Worm (Caenorhabditis elegans): ENCODE results near the gene twk-21.

Gene twk-21

DNA sequence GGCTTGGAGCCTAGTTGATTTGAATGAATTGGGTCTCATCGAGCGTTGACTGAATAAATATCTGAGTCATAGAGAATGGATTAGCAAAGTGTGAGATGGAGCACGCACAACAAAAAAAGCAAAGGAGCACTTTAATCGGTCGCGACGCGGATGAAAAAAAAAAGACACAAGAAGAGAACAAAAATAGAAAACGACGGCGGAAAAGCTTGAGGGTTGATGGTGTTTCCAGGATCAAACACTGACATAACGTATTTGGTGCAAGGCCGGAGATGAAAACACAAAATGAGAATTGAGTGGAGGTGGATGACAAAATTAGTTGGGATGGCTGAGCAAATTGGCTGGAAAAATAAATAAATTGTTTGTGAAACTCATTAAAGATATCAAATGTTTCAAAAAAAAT is 6.8 kb upstream of the twk-21 start, which contains the start of gene F52E10.4:
Gene F52E10.4, minus strand, starts transcription at position 101 of the 400 bp plus-strand sequence.
- no peak for TF ChIP-seq sox-4 (tag; optimal IDR thresholded peaks at IDR 0.05)
- TF ChIP-seq ceh-30 (tag; optimal IDR thresholded peaks at IDR 0.05) = no peak
- no peak for TF ChIP-seq hlh-15 (tag; optimal IDR thresholded peaks at IDR 0.05)
- no peak for TF ChIP-seq ceh-14 (tag; optimal IDR thresholded peaks at IDR 0.05)
- TF ChIP-seq tbx-7 (tag; optimal IDR thresholded peaks at IDR 0.05) = no peak
- TF ChIP-seq ceh-6 (GFP tag; optimal IDR thresholded peaks at IDR 0.05) = no peak
- no peak for TF ChIP-seq nfya-1 (tag; optimal IDR thresholded peaks at IDR 0.05)
- no peak for TF ChIP-seq hlh-30 (tag; optimal IDR thresholded peaks at IDR 0.05; ENCODE audit: insufficient read depth)
- no peak for TF ChIP-seq syd-9 (tag; optimal IDR thresholded peaks at IDR 0.05)
- TF ChIP-seq gmeb-2 (tag; optimal IDR thresholded peaks at IDR 0.05) = no peak
- no peak for TF ChIP-seq hlh-13 (GFP tag; optimal IDR thresholded peaks at IDR 0.05)
- TF ChIP-seq C08G9.2 (tag; optimal IDR thresholded peaks at IDR 0.05) = no peak
- TF ChIP-seq ceh-24 (tag; optimal IDR thresholded peaks at IDR 0.05) = no peak
- TF ChIP-seq rnt-1 (tag; optimal IDR thresholded peaks at IDR 0.05) = no peak

DNA sequence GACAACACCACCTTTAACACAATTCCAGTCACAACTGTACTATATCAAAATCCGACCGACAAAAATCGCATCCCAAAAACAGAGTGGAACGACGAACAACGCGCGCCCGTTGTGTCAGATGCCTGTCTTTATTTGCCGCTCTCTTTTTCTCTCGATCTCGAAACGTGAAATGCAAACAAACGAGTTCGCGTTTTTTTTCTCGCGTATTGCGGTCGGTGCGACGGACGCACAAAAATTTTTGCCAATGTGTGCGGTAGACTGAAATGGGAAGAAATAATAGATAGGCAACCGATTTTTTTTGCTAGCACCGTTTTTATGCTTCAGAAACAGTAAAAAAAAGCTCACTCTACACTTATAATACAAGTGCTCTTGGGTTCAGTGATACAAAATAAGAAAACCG is 2.6 kb upstream of the twk-21 start:
- no peak for TF ChIP-seq eyg-1 (tag; optimal IDR thresholded peaks at IDR 0.05)
- no peak for TF ChIP-seq gmeb-2 (tag; optimal IDR thresholded peaks at IDR 0.05)
- TF ChIP-seq che-1 (tag; optimal IDR thresholded peaks at IDR 0.05) = no peak
- TF ChIP-seq fkh-6 (tag; optimal IDR thresholded peaks at IDR 0.05) = no peak

DNA sequence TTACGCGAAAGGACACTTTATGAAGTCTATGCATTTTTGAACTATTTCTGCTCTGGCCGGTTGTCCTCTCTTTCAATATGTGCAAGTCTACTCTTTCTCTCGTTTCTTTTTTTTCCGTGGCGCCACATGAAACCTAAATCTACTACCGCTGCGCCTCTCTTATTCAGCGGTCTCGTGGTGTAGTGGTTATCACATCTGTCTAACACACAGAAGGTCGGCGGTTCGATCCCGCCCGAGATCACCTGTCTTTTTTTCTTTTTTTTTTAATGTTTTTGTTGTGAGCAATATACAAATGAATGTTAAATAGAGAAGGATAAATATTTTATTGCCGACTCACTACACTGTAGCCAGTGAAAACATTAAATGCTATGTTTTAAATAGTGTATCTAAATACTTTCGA is 1.5 kb upstream of the twk-21 start:
- TF ChIP-seq pha-4 (tag; optimal IDR thresholded peaks at IDR 0.05) (no peak), hlh-8 (tag; optimal IDR thresholded peaks at IDR 0.05) (peak; percentile 3), ceh-18 (tag; optimal IDR thresholded peaks at IDR 0.05) (peak; percentile 59), tbx-7 (tag; optimal IDR thresholded peaks at IDR 0.05) (no peak), unc-55 (GFP tag; optimal IDR thresholded peaks at IDR 0.05) (no peak), nhr-11 (tag; optimal IDR thresholded peaks at IDR 0.05) (no peak), unc-86 (tag; optimal IDR thresholded peaks at IDR 0.05) (no peak), pat-9 (tag; optimal IDR thresholded peaks at IDR 0.05) (no peak), ceh-14 (tag; optimal IDR thresholded peaks at IDR 0.05) (peak; percentile 21), C38D4.7 (GFP tag; optimal IDR thresholded peaks at IDR 0.05) (peak; percentile 7), pax-1 (tag; optimal IDR thresholded peaks at IDR 0.05) (no peak), hlh-13 (GFP tag; optimal IDR thresholded peaks at IDR 0.05) (no peak), nfya-1 (tag; optimal IDR thresholded peaks at IDR 0.05) (peak; percentile 29), pag-3 (tag; optimal IDR thresholded peaks at IDR 0.05; ENCODE audit: borderline replicate concordance) (no peak), unc-3 (GFP tag; conservative IDR thresholded peaks at IDR 0.05) (no peak), unc-3 (tag; optimal IDR thresholded peaks at IDR 0.05) (no peak), unc-42 (tag; optimal IDR thresholded peaks at IDR 0.05) (peak; percentile 24), odd-2 (tag; optimal IDR thresholded peaks at IDR 0.05) (no peak), Y22D7AL.16 (tag; optimal IDR thresholded peaks at IDR 0.05) (no peak), ets-4 (tag; optimal IDR thresholded peaks at IDR 0.05) (peak; percentile 16), che-1 (tag; optimal IDR thresholded peaks at IDR 0.05) (peak; percentile 37), ceh-2 (tag; optimal IDR thresholded peaks at IDR 0.05) (no peak), ahr-1 (tag; optimal IDR thresholded peaks at IDR 0.05) (no peak), lim-6 (tag; optimal IDR thresholded peaks at IDR 0.05) (no peak), K09A11.1 (tag; optimal IDR thresholded peaks at IDR 0.05; ENCODE audit: insufficient read depth) (no peak), ceh-9 (tag; optimal IDR thresholded peaks at IDR 0.05) (no peak), ama-1 (optimal IDR thresholded peaks at IDR 0.05) (no peak), fkh-10 (GFP tag; optimal IDR thresholded peaks at IDR 0.05) (no peak), ceh-34 (tag; optimal IDR thresholded peaks at IDR 0.05) (peak; percentile 25), ceh-48 (tag; optimal IDR thresholded peaks at IDR 0.05) (no peak), sox-4 (tag; optimal IDR thresholded peaks at IDR 0.05) (peak; percentile 14), lin-11 (tag; optimal IDR thresholded peaks at IDR 0.05) (peak; percentile 8), gmeb-2 (tag; optimal IDR thresholded peaks at IDR 0.05) (peak; percentile 26), ref-2 (tag; optimal IDR thresholded peaks at IDR 0.05) (no peak), syd-9 (tag; optimal IDR thresholded peaks at IDR 0.05) (no peak), fax-1 (tag; optimal IDR thresholded peaks at IDR 0.05) (peak; percentile 26), sox-2 (GFP tag; IDR thresholded peaks at IDR 0.05) (no peak), ceh-24 (tag; optimal IDR thresholded peaks at IDR 0.05) (no peak), elt-4 (tag; optimal IDR thresholded peaks at IDR 0.05) (no peak), ceh-45 (GFP tag; IDR thresholded peaks at IDR 0.05) (no peak), ceh-22 (tag; optimal IDR thresholded peaks at IDR 0.05) (no peak)
